Worm (Caenorhabditis elegans): ENCODE measurements around the gene C08F8.15.
"Not testable (repeated sequence)": the region's sequence is repeated elsewhere in the genome, so short reads cannot be mapped to it uniquely, and the experiment has no call there.

The C08F8.15 gene

ce11 chrIV:11154425-11155114, 6.0 kb downstream of the C08F8.15 start, which contains the start of gene C08F8.3:
C08F8.3 (plus strand) TSS chrIV:11155044.
- not testable (repeated sequence) for TF ChIP-seq bed-3 (GFP tag; optimal IDR thresholded peaks at IDR 0.05); mep-1 (tag; optimal IDR thresholded peaks at IDR 0.05); ceh-43 (GFP tag; optimal IDR thresholded peaks at IDR 0.05)

- no peak for TF ChIP-seq unc-39 (tag; optimal IDR thresholded peaks at IDR 0.05)
- TF ChIP-seq zip-8 (tag; optimal IDR thresholded peaks at IDR 0.05): no peak
- no peak for TF ChIP-seq lin-32 (GFP tag; optimal IDR thresholded peaks at IDR 0.05)
- TF ChIP-seq ceh-83 (GFP tag; optimal IDR thresholded peaks at IDR 0.05): no peak
- no peak for TF ChIP-seq elt-3 (tag; optimal IDR thresholded peaks at IDR 0.05)
- TF ChIP-seq tbx-8 (GFP tag; optimal IDR thresholded peaks at IDR 0.05): no peak
- no peak for TF ChIP-seq bed-3 (GFP tag; optimal IDR thresholded peaks at IDR 0.05)
- no peak for TF ChIP-seq unc-62 (GFP tag; optimal IDR thresholded peaks at IDR 0.05)
- TF ChIP-seq sem-2 (GFP tag; optimal IDR thresholded peaks at IDR 0.05): no peak
- no peak for TF ChIP-seq elt-1 (tag; optimal IDR thresholded peaks at IDR 0.05; ENCODE audit: borderline replicate concordance, insufficient read depth)
- TF ChIP-seq nhr-76 (tag; optimal IDR thresholded peaks at IDR 0.05): no peak
- TF ChIP-seq hlh-1 (tag; optimal IDR thresholded peaks at IDR 0.05): no peak
- TF ChIP-seq nhr-28 (tag; optimal IDR thresholded peaks at IDR 0.05): no peak
- TF ChIP-seq sptf-1 (tag; optimal IDR thresholded peaks at IDR 0.05): no peak
Observed at ce11 chrIV:11150844-11151243, 9.8 kb downstream of the C08F8.15 start, which contains the start of gene C08F8.2. C08F8.2 (plus strand) TSS chrIV:11150997.

- TF ChIP-seq mls-2 (tag; optimal IDR thresholded peaks at IDR 0.05): no peak
- peak; percentile 86 for TF ChIP-seq ces-1 (GFP tag; optimal IDR thresholded peaks at IDR 0.05)
- no peak for TF ChIP-seq tbx-8 (GFP tag; optimal IDR thresholded peaks at IDR 0.05)
- TF ChIP-seq sem-2 (GFP tag; optimal IDR thresholded peaks at IDR 0.05): no peak
- no peak for TF ChIP-seq ceh-43 (GFP tag; optimal IDR thresholded peaks at IDR 0.05)
- no peak for TF ChIP-seq nhr-76 (tag; optimal IDR thresholded peaks at IDR 0.05)
- peak; percentile 88 for TF ChIP-seq nhr-237 (tag; optimal IDR thresholded peaks at IDR 0.05)
- peak; percentile 57 for TF ChIP-seq hlh-1 (tag; optimal IDR thresholded peaks at IDR 0.05)
- TF ChIP-seq ztf-11 (tag; optimal IDR thresholded peaks at IDR 0.05): no peak
- TF ChIP-seq cnd-1 (tag; optimal IDR thresholded peaks at IDR 0.05): peak; percentile 25
- no peak for TF ChIP-seq unc-39 (tag; optimal IDR thresholded peaks at IDR 0.05)
- no peak for TF ChIP-seq ceh-83 (GFP tag; optimal IDR thresholded peaks at IDR 0.05)
- no peak for TF ChIP-seq flh-1 (GFP tag; optimal IDR thresholded peaks at IDR 0.05)
- TF ChIP-seq mep-1 (tag; optimal IDR thresholded peaks at IDR 0.05): peak; percentile 82
- TF ChIP-seq ham-2 (GFP tag; optimal IDR thresholded peaks at IDR 0.05): no peak
- TF ChIP-seq zip-8 (tag; optimal IDR thresholded peaks at IDR 0.05): no peak
- peak; percentile 79 for TF ChIP-seq lin-13 (tag; optimal IDR thresholded peaks at IDR 0.05)
- TF ChIP-seq unc-62 (GFP tag; optimal IDR thresholded peaks at IDR 0.05): peak; percentile 58
- TF ChIP-seq sptf-1 (tag; optimal IDR thresholded peaks at IDR 0.05): peak; percentile 74
- TF ChIP-seq blmp-1 (tag; optimal IDR thresholded peaks at IDR 0.05): peak; percentile 23
- TF ChIP-seq mab-5 (tag; optimal IDR thresholded peaks at IDR 0.05): no peak
- peak; percentile 29 for TF ChIP-seq ceh-39 (tag; optimal IDR thresholded peaks at IDR 0.05)
- no peak for TF ChIP-seq snpc-4 (tag; optimal IDR thresholded peaks at IDR 0.05)
- peak; percentile 69 for TF ChIP-seq unc-120 (tag; optimal IDR thresholded peaks at IDR 0.05; ENCODE audit: poor library complexity, severe bottlenecking)
- TF ChIP-seq pha-4 (tag; optimal IDR thresholded peaks at IDR 0.05): peak; percentile 71
- no peak for TF ChIP-seq nhr-12 (tag; optimal IDR thresholded peaks at IDR 0.05)
- TF ChIP-seq nhr-2 (tag; optimal IDR thresholded peaks at IDR 0.05): peak; percentile 24
- TF ChIP-seq M03D4.4 (tag; optimal IDR thresholded peaks at IDR 0.05): peak; percentile 65
- TF ChIP-seq lin-32 (GFP tag; optimal IDR thresholded peaks at IDR 0.05): no peak
- TF ChIP-seq elt-1 (tag; optimal IDR thresholded peaks at IDR 0.05; ENCODE audit: borderline replicate concordance, insufficient read depth): no peak
- TF ChIP-seq elt-3 (tag; optimal IDR thresholded peaks at IDR 0.05): no peak
- no peak for TF ChIP-seq bed-3 (GFP tag; optimal IDR thresholded peaks at IDR 0.05)
- no peak for TF ChIP-seq nhr-28 (tag; optimal IDR thresholded peaks at IDR 0.05)
- peak; percentile 20 for TF ChIP-seq drap-1 (GFP tag; optimal IDR thresholded peaks at IDR 0.05)
- TF ChIP-seq lsy-2 (tag; optimal IDR thresholded peaks at IDR 0.05): peak; percentile 97
Observed at ce11 chrIV:11149454-11150163, 11.0 kb downstream of the C08F8.15 start, which contains the start of the genes F01G4.6 and pfd-1. F01G4.6 (minus strand) TSS chrIV:11149504. pfd-1 (plus strand) TSS chrIV:11150113.
